Fruit fly (Drosophila melanogaster): ENCODE measurements around the gene CG14518.
A peak's percentile ranks its signal among the peaks of the same experiment; 100 is the strongest.

CG14518 gene

dm6 chr3R:29063207-29063920 is 38.6 kb downstream of the CG14518 start (continued):
- TF ChIP-seq Nf-YC (tag; optimal IDR thresholded peaks at IDR 0.05): peak; percentile 72
- TF ChIP-seq nmo (GFP tag; optimal IDR thresholded peaks at IDR 0.05): peak; percentile 75
- TF ChIP-seq Dbx (GFP tag; IDR thresholded peaks at IDR 0.05): no peak
- TF ChIP-seq CG3847 (GFP tag; IDR thresholded peaks at IDR 0.05): no peak
- TF ChIP-seq nerfin-2 (GFP tag; IDR thresholded peaks at IDR 0.05; ENCODE audit: partially characterized antibody): no peak
- TF ChIP-seq Lhr (GFP tag; optimal IDR thresholded peaks at IDR 0.05): peak; percentile 8
- peak; percentile 18 for TF ChIP-seq Dp (GFP tag; optimal IDR thresholded peaks at IDR 0.05)
- no peak for TF ChIP-seq CG14050 (GFP tag; IDR thresholded peaks at IDR 0.05)
- TF ChIP-seq Adf1 (GFP tag; IDR thresholded peaks at IDR 0.05): no peak
- TF ChIP-seq ssp (GFP tag; IDR thresholded peaks at IDR 0.05): no peak
- TF ChIP-seq prd (optimal IDR thresholded peaks at IDR 0.05): no peak
- TF ChIP-seq prd (GFP tag; IDR thresholded peaks at IDR 0.05): no peak
- no peak for TF ChIP-seq CG34422 (GFP tag; IDR thresholded peaks at IDR 0.05)
- no peak for TF ChIP-seq ac (GFP tag; optimal IDR thresholded peaks at IDR 0.05)
- TF ChIP-seq Vsx1 (GFP tag; optimal IDR thresholded peaks at IDR 0.05): peak; percentile 8
- peak; percentile 75 for TF ChIP-seq Hmr (GFP tag; optimal IDR thresholded peaks at IDR 0.05)
- TF ChIP-seq CG32767 (GFP tag; IDR thresholded peaks at IDR 0.05): no peak
- TF ChIP-seq GATAe (GFP tag; conservative IDR thresholded peaks at IDR 0.05): no peak
- no peak for TF ChIP-seq Hr78 (GFP tag; optimal IDR thresholded peaks at IDR 0.05)
- TF ChIP-seq CrebB (tag; optimal IDR thresholded peaks at IDR 0.05): no peak
- TF ChIP-seq CG5180 (GFP tag; optimal IDR thresholded peaks at IDR 0.05): no peak
- TF ChIP-seq CG34224 (GFP tag; IDR thresholded peaks at IDR 0.05; ENCODE audit: partially characterized antibody): no peak
- TF ChIP-seq CG8290 (GFP tag; optimal IDR thresholded peaks at IDR 0.05): no peak
- peak in 1 of 2 experiments; percentile 79 for TF ChIP-seq CG8290 (tag; optimal IDR thresholded peaks at IDR 0.05)
- TF ChIP-seq Hsf (GFP tag; optimal IDR thresholded peaks at IDR 0.05): peak; percentile 50
- TF ChIP-seq CG5245 (GFP tag; optimal IDR thresholded peaks at IDR 0.05): no peak
- no peak for TF ChIP-seq CG16779 (GFP tag; IDR thresholded peaks at IDR 0.05)
- no peak for TF ChIP-seq CG9797 (GFP tag; optimal IDR thresholded peaks at IDR 0.05)
- no peak for TF ChIP-seq Spps (tag; optimal IDR thresholded peaks at IDR 0.05)
- no peak for TF ChIP-seq CG8765 (GFP tag; IDR thresholded peaks at IDR 0.05)
- TF ChIP-seq CG43689 (GFP tag; IDR thresholded peaks at IDR 0.05): no peak
- TF ChIP-seq CG18599 (GFP tag; optimal IDR thresholded peaks at IDR 0.05): peak; percentile 80
- TF ChIP-seq eve (GFP tag; optimal IDR thresholded peaks at IDR 0.05): no peak
- TF ChIP-seq HLHmδ (GFP tag; optimal IDR thresholded peaks at IDR 0.05): peak; percentile 31
- no peak for TF ChIP-seq al (GFP tag; IDR thresholded peaks at IDR 0.05)
- TF ChIP-seq CG1233 (GFP tag; optimal IDR thresholded peaks at IDR 0.05): peak; percentile 73
- TF ChIP-seq slou (GFP tag; optimal IDR thresholded peaks at IDR 0.05): no peak
- no peak for TF ChIP-seq Trl (optimal IDR thresholded peaks at IDR 0.05)
- peak; percentile 65 for TF ChIP-seq Trl (GFP tag; optimal IDR thresholded peaks at IDR 0.05)
- no peak for TF ChIP-seq cad (GFP tag; optimal IDR thresholded peaks at IDR 0.05)
- TF ChIP-seq Dek (tag; optimal IDR thresholded peaks at IDR 0.05): peak; percentile 76
- TF ChIP-seq CG7786 (GFP tag; optimal IDR thresholded peaks at IDR 0.05): peak; percentile 16
- TF ChIP-seq Asciz (GFP tag; optimal IDR thresholded peaks at IDR 0.05): peak; percentile 65
- TF ChIP-seq CHES-1-like (GFP tag; optimal IDR thresholded peaks at IDR 0.05): no peak
- TF ChIP-seq peb (GFP tag; IDR thresholded peaks at IDR 0.05): no peak
- TF ChIP-seq CG9609 (GFP tag; optimal IDR thresholded peaks at IDR 0.05): peak; percentile 46
- no peak for TF ChIP-seq seq (GFP tag; IDR thresholded peaks at IDR 0.05)
- TF ChIP-seq Hand (GFP tag; optimal IDR thresholded peaks at IDR 0.05): peak; percentile 51
- peak; percentile 83 for TF ChIP-seq CG13775 (GFP tag; optimal IDR thresholded peaks at IDR 0.05)
- TF ChIP-seq sna (GFP tag; IDR thresholded peaks at IDR 0.05; ENCODE audit: partially characterized antibody): no peak
- peak; percentile 81 for TF ChIP-seq CG9437 (GFP tag; optimal IDR thresholded peaks at IDR 0.05)

Data from whole organism, embryonic.